Worm (Caenorhabditis elegans): Measurements from ENCODE around the gene C13A2.9.

The C13A2.9 gene

ce11 chrV:7237133-7237532 lies 26.8 kb downstream of the C13A2.9 start, which contains the start of gene hyls-1:
hyls-1 (plus strand) TSS chrV:7237381.
- peak; percentile 7 for TF ChIP-seq ztf-16 (tag; optimal IDR thresholded peaks at IDR 0.05)
- no peak for TF ChIP-seq ceh-34 (tag; optimal IDR thresholded peaks at IDR 0.05)
- no peak for TF ChIP-seq zip-5 (tag; optimal IDR thresholded peaks at IDR 0.05)
- peak; percentile 82 for TF ChIP-seq nfya-1 (tag; optimal IDR thresholded peaks at IDR 0.05)
- no peak for TF ChIP-seq ama-1 (optimal IDR thresholded peaks at IDR 0.05)
- TF ChIP-seq ceh-24 (tag; optimal IDR thresholded peaks at IDR 0.05): no peak
- no peak for TF ChIP-seq hlh-13 (GFP tag; optimal IDR thresholded peaks at IDR 0.05)
- no peak for TF ChIP-seq fax-1 (tag; optimal IDR thresholded peaks at IDR 0.05)
- peak; percentile 58 for TF ChIP-seq ceh-18 (tag; optimal IDR thresholded peaks at IDR 0.05)
- peak; percentile 57 for TF ChIP-seq ceh-31 (tag; optimal IDR thresholded peaks at IDR 0.05)
- no peak for TF ChIP-seq pat-9 (tag; optimal IDR thresholded peaks at IDR 0.05)
- TF ChIP-seq unc-42 (tag; optimal IDR thresholded peaks at IDR 0.05): peak; percentile 59
- TF ChIP-seq elt-2 (tag; optimal IDR thresholded peaks at IDR 0.05): peak; percentile 36
- TF ChIP-seq pax-1 (tag; optimal IDR thresholded peaks at IDR 0.05): peak; percentile 74
- peak; percentile 25 for TF ChIP-seq ceh-14 (tag; optimal IDR thresholded peaks at IDR 0.05)

ce11 chrV:7237094-7237132 lies 27.0 kb downstream of the C13A2.9 start, which contains the start of gene hpo-9:
hpo-9 (minus strand) TSS chrV:7237130.
- TF ChIP-seq mec-3 (tag; optimal IDR thresholded peaks at IDR 0.05; ENCODE audit: borderline replicate concordance) (no peak), elt-2 (tag; optimal IDR thresholded peaks at IDR 0.05) (no peak), hlh-6 (tag; optimal IDR thresholded peaks at IDR 0.05) (no peak), pag-3 (tag; optimal IDR thresholded peaks at IDR 0.05; ENCODE audit: borderline replicate concordance) (no peak), nhr-232 (tag; optimal IDR thresholded peaks at IDR 0.05) (no peak), nfya-1 (tag; optimal IDR thresholded peaks at IDR 0.05) (no peak), pha-4 (tag; optimal IDR thresholded peaks at IDR 0.05) (no peak), pat-9 (tag; optimal IDR thresholded peaks at IDR 0.05) (no peak), ceh-30 (tag; optimal IDR thresholded peaks at IDR 0.05) (no peak), pqm-1 (tag; optimal IDR thresholded peaks at IDR 0.05) (no peak), unc-86 (tag; optimal IDR thresholded peaks at IDR 0.05) (no peak), fax-1 (tag; optimal IDR thresholded peaks at IDR 0.05) (no peak)

ce11 chrV:7236694-7237093 lies 27.2 kb downstream of the C13A2.9 start:
- TF ChIP-seq eyg-1 (tag; optimal IDR thresholded peaks at IDR 0.05): no peak
- TF ChIP-seq ceh-19 (GFP tag; optimal IDR thresholded peaks at IDR 0.05): no peak
- no peak for TF ChIP-seq sox-2 (GFP tag; IDR thresholded peaks at IDR 0.05)
- TF ChIP-seq T23F11.4 (GFP tag; optimal IDR thresholded peaks at IDR 0.05): no peak
- no peak for TF ChIP-seq C08G9.2 (tag; optimal IDR thresholded peaks at IDR 0.05)
- no peak for TF ChIP-seq gmeb-2 (tag; optimal IDR thresholded peaks at IDR 0.05)
- TF ChIP-seq ceh-14 (tag; optimal IDR thresholded peaks at IDR 0.05): no peak

- no peak for TF ChIP-seq lin-11 (tag; optimal IDR thresholded peaks at IDR 0.05)
Measured at ce11 chrV:7234726-7235125, 29.2 kb downstream of the C13A2.9 start, which contains the start of gene C05C8.5. C05C8.5 (minus strand) TSS chrV:7234826.

- no peak for TF ChIP-seq gmeb-2 (tag; optimal IDR thresholded peaks at IDR 0.05)
- no peak for TF ChIP-seq ceh-2 (tag; optimal IDR thresholded peaks at IDR 0.05)
- TF ChIP-seq lim-6 (tag; optimal IDR thresholded peaks at IDR 0.05): no peak
- no peak for TF ChIP-seq ceh-14 (tag; optimal IDR thresholded peaks at IDR 0.05)
- TF ChIP-seq unc-3 (GFP tag; conservative IDR thresholded peaks at IDR 0.05): no peak
- TF ChIP-seq unc-3 (tag; optimal IDR thresholded peaks at IDR 0.05): no peak
- no peak for TF ChIP-seq dmd-4 (tag; optimal IDR thresholded peaks at IDR 0.05; ENCODE audit: borderline replicate concordance)
- TF ChIP-seq ama-1 (optimal IDR thresholded peaks at IDR 0.05): no peak
- TF ChIP-seq npax-4 (tag; optimal IDR thresholded peaks at IDR 0.05): no peak
- TF ChIP-seq fax-1 (tag; optimal IDR thresholded peaks at IDR 0.05): no peak
- no peak for TF ChIP-seq elt-4 (tag; optimal IDR thresholded peaks at IDR 0.05)
- TF ChIP-seq hlh-30 (tag; optimal IDR thresholded peaks at IDR 0.05; ENCODE audit: insufficient read depth): no peak
- no peak for TF ChIP-seq elt-2 (tag; optimal IDR thresholded peaks at IDR 0.05)
- TF ChIP-seq pax-1 (tag; optimal IDR thresholded peaks at IDR 0.05): no peak
Measured at ce11 chrV:7231524-7231923, 32.4 kb downstream of the C13A2.9 start.
